Fruit fly (Drosophila melanogaster) whole organism, embryonic: Measurements from ENCODE around the gene ssp3.
A peak's percentile ranks its signal among the peaks of the same experiment; 100 is the strongest.

Source experiments
- Asciz ChIP-seq: fragments of 200-800 bp; sonication (Bioruptor generic); optimal IDR thresholded peaks from 2 replicates; lab custom pipeline; 2017; ENCODE audit warnings: missing biosample characterization, mild to moderate bottlenecking, missing genetic modification characterization, missing genetic modification reagents
- C15 ChIP-seq: fragments of 200-800 bp; sonication (Bioruptor generic); IDR thresholded peaks from 3 replicates; pipeline ENCODE4 v1.3.6; 2022; ENCODE audit warnings: missing biosample characterization, missing genetic modification characterization
- CG11093 ChIP-seq: fragments of 200-800 bp; sonication (Bioruptor generic); IDR thresholded peaks from 3 replicates; pipeline ENCODE4 v1.3.6; 2022; ENCODE audit warnings: missing biosample characterization, missing genetic modification characterization
- CG11504 ChIP-seq: fragments of 200-800 bp; sonication (Bioruptor generic); optimal IDR thresholded peaks from 3 replicates; lab custom pipeline; 2019; ENCODE audit warnings: missing biosample characterization, mild to moderate bottlenecking, missing genetic modification characterization, moderate library complexity
- CG12071 ChIP-seq: fragments of 200-800 bp; sonication (Bioruptor generic); optimal IDR thresholded peaks from 3 replicates; lab custom pipeline; 2018; ENCODE audit warnings: missing biosample characterization, mild to moderate bottlenecking, missing genetic modification characterization
- CG12659 ChIP-seq: fragments of 200-800 bp; sonication (Bioruptor generic); optimal IDR thresholded peaks from 3 replicates; lab custom pipeline; 2017; ENCODE audit warnings: mild to moderate bottlenecking, missing biosample characterization, missing genetic modification reagents, missing genetic modification characterization
- CG14441 ChIP-seq: fragments of 200-800 bp; sonication (Bioruptor generic); IDR thresholded peaks from 2 replicates; pipeline ENCODE4 v1.3.6; 2022; ENCODE audit warnings: missing biosample characterization, missing genetic modification characterization
- CG1603 ChIP-seq: fragments of 200-800 bp; sonication (Bioruptor generic); optimal IDR thresholded peaks from 2 replicates; lab custom pipeline; 2019; ENCODE audit warnings: missing biosample characterization, mild to moderate bottlenecking, missing genetic modification characterization, moderate library complexity
- CG17361 ChIP-seq: fragments of 200-800 bp; sonication (Bioruptor generic); IDR thresholded peaks from 3 replicates; pipeline ENCODE4 v1.3.6; 2022; ENCODE audit warnings: missing biosample characterization, missing genetic modification characterization
- CG18262 ChIP-seq: fragments of 200-800 bp; optimal IDR thresholded peaks from 3 replicates; lab custom pipeline; 2019; ENCODE audit warnings: missing biosample characterization, mild to moderate bottlenecking, missing genetic modification characterization, moderate library complexity
- CG1832 ChIP-seq: fragments of 200-800 bp; sonication (Bioruptor generic); optimal IDR thresholded peaks from 2 replicates; lab custom pipeline; 2017; ENCODE audit warnings: missing biosample characterization, mild to moderate bottlenecking, missing genetic modification characterization, inconsistent platforms
- CG30403 ChIP-seq: fragments of 200-800 bp; sonication (Bioruptor generic); optimal IDR thresholded peaks from 3 replicates; lab custom pipeline; 2016; ENCODE audit warnings: missing biosample characterization, missing genetic modification characterization
- CG34224 ChIP-seq: fragments of 200-800 bp; sonication (Bioruptor generic); IDR thresholded peaks from 3 replicates; pipeline ENCODE4 v1.3.6; 2022; ENCODE audit warnings: missing biosample characterization, missing genetic modification characterization; ENCODE audit not compliant: partially characterized antibody
- CG6765 ChIP-seq: fragments of 200-800 bp; sonication (Bioruptor generic); optimal IDR thresholded peaks from 3 replicates; lab custom pipeline; 2017; ENCODE audit warnings: missing biosample characterization, mild to moderate bottlenecking, missing genetic modification characterization
- CG8089 ChIP-seq: fragments of 200-800 bp; sonication (Bioruptor generic); optimal IDR thresholded peaks from 3 replicates; lab custom pipeline; 2016; ENCODE audit warnings: missing biosample characterization, missing genetic modification characterization
- CG8290 ChIP-seq, 3 experiments: fragments of 200-800 bp; sonication (Bioruptor generic); optimal IDR thresholded peaks; 2 replicates each; lab custom pipeline; 2016 to 2019; ENCODE audit warnings: missing biosample characterization in 3 of 3, missing genetic modification characterization in 3 of 3, mild to moderate bottlenecking in 2 of 3, moderate library complexity in 1 of 3
- CG8388 ChIP-seq: fragments of 200-800 bp; sonication (Bioruptor generic); optimal IDR thresholded peaks from 2 replicates; lab custom pipeline; 2019; ENCODE audit warnings: missing biosample characterization, mild to moderate bottlenecking, missing genetic modification characterization, moderate library complexity
- CG9437 ChIP-seq: fragments of 200-800 bp; sonication (Bioruptor generic); optimal IDR thresholded peaks from 2 replicates; lab custom pipeline; 2018; ENCODE audit warnings: missing biosample characterization, mild to moderate bottlenecking, missing genetic modification characterization
- CG9609 ChIP-seq: fragments of 200-800 bp; sonication (Bioruptor generic); optimal IDR thresholded peaks from 3 replicates; lab custom pipeline; 2016; ENCODE audit warnings: missing biosample characterization, missing genetic modification characterization
- CG9797 ChIP-seq: fragments of 200-800 bp; sonication (Bioruptor generic); optimal IDR thresholded peaks from 3 replicates; lab custom pipeline; 2018; ENCODE audit warnings: missing biosample characterization, mild to moderate bottlenecking, missing genetic modification characterization
- Camta ChIP-seq: fragments of 200-800 bp; sonication (Bioruptor generic); optimal IDR thresholded peaks from 2 replicates; lab custom pipeline; 2016; ENCODE audit warnings: missing biosample characterization, missing genetic modification characterization
- Dfd ChIP-seq, 2 experiments: fragments of >200 bp; optimal IDR thresholded peaks; 2 replicates each; lab custom pipeline; 2017; ENCODE audit warnings: missing biosample characterization in 2 of 2, missing genetic modification characterization in 2 of 2
- Ets65A ChIP-seq: fragments of 200-800 bp; sonication (Bioruptor generic); peaks from one replicate; lab custom pipeline; 2016; ENCODE audit warnings: missing biosample characterization, missing genetic modification characterization
- Fer1 ChIP-seq: fragments of 200-800 bp; sonication (Bioruptor generic); optimal IDR thresholded peaks from 2 replicates; lab custom pipeline; 2017; ENCODE audit warnings: missing biosample characterization, mild to moderate bottlenecking, missing genetic modification characterization
- Fer2 ChIP-seq: fragments of 200-800 bp; sonication (Bioruptor generic); optimal IDR thresholded peaks from 2 replicates; lab custom pipeline; 2018; ENCODE audit warnings: missing biosample characterization, mild to moderate bottlenecking, missing genetic modification characterization, moderate library complexity
- Fer3 ChIP-seq: fragments of 200-800 bp; sonication (Bioruptor generic); optimal IDR thresholded peaks from 2 replicates; lab custom pipeline; 2018; ENCODE audit warnings: missing biosample characterization, mild to moderate bottlenecking, missing genetic modification characterization, moderate library complexity
- Lhr ChIP-seq: fragments of 200-800 bp; sonication (Bioruptor generic); optimal IDR thresholded peaks from 3 replicates; lab custom pipeline; 2017; ENCODE audit warnings: mild to moderate bottlenecking, missing biosample characterization, missing genetic modification reagents, missing genetic modification characterization
- Mes4 ChIP-seq: fragments of 200-800 bp; sonication (Bioruptor generic); optimal IDR thresholded peaks from 2 replicates; lab custom pipeline; 2016; ENCODE audit warnings: missing biosample characterization, missing genetic modification characterization
- Sin3A ChIP-seq: fragments of >200 bp; optimal IDR thresholded peaks from 2 replicates; lab custom pipeline; 2018
- Six4 ChIP-seq: fragments of 200-800 bp; sonication (Bioruptor generic); optimal IDR thresholded peaks from 2 replicates; lab custom pipeline; 2016; ENCODE audit warnings: missing biosample characterization, missing genetic modification characterization
- Tbp ChIP-seq: fragments of >200 bp; optimal IDR thresholded peaks from 2 replicates; lab custom pipeline; 2018; ENCODE audit warnings: missing biosample characterization, missing genetic modification characterization
- Trl ChIP-seq, 3 experiments: fragments of >200 bp in 2 of 3; fragments of 200-800 bp in 1 of 3; sonication (Bioruptor generic) in 1 of 3; optimal IDR thresholded peaks; 2 replicates in 1 of 3; 3 replicates in 2 of 3; lab custom pipeline; 2016 to 2017; ENCODE audit warnings: missing biosample characterization in 1 of 3, missing genetic modification characterization in 1 of 3
- bowl ChIP-seq: fragments of 200-800 bp; sonication (Bioruptor generic); IDR thresholded peaks from 2 replicates; pipeline ENCODE4 v1.3.6; 2022; ENCODE audit warnings: missing biosample characterization, missing genetic modification characterization
- chn ChIP-seq: fragments of 200-800 bp; sonication (Bioruptor generic); optimal IDR thresholded peaks from 2 replicates; lab custom pipeline; 2016; ENCODE audit warnings: missing biosample characterization, missing genetic modification characterization
- dan ChIP-seq: fragments of 200-800 bp; sonication (Bioruptor generic); IDR thresholded peaks from 2 replicates; pipeline ENCODE4 v1.3.6; 2022; ENCODE audit warnings: missing biosample characterization, missing genetic modification characterization
- esg ChIP-seq: fragments of 200-800 bp; sonication (Bioruptor generic); conservative IDR thresholded peaks from 2 replicates; pipeline ENCODE4 v1.3.6; 2022; ENCODE audit warnings: missing biosample characterization, missing genetic modification characterization
- fd102C ChIP-seq: fragments of 200-800 bp; sonication (Bioruptor generic); optimal IDR thresholded peaks from 2 replicates; lab custom pipeline; 2018; ENCODE audit warnings: missing biosample characterization, mild to moderate bottlenecking, missing genetic modification characterization, moderate library complexity
- fd64A ChIP-seq: fragments of 200-800 bp; sonication (Bioruptor generic); optimal IDR thresholded peaks from 3 replicates; lab custom pipeline; 2018; ENCODE audit warnings: missing biosample characterization, mild to moderate bottlenecking, missing genetic modification characterization
- gfzf ChIP-seq: fragments of 200-800 bp; sonication (Bioruptor generic); optimal IDR thresholded peaks from 2 replicates; lab custom pipeline; 2016; ENCODE audit warnings: missing biosample characterization, mild to moderate bottlenecking, missing genetic modification characterization, moderate library complexity
- ken ChIP-seq: fragments of 200-800 bp; sonication (Bioruptor generic); IDR thresholded peaks from 3 replicates; pipeline ENCODE4 v1.3.6; 2022; ENCODE audit warnings: missing biosample characterization, missing genetic modification characterization
- luna ChIP-seq: fragments of 200-800 bp; sonication (Bioruptor generic); optimal IDR thresholded peaks from 2 replicates; lab custom pipeline; 2016; ENCODE audit warnings: missing biosample characterization, missing genetic modification characterization
- nerfin-1 ChIP-seq: fragments of 200-800 bp; sonication (Bioruptor generic); optimal IDR thresholded peaks from 3 replicates; lab custom pipeline; 2019; ENCODE audit warnings: missing biosample characterization, mild to moderate bottlenecking, missing genetic modification characterization, moderate library complexity
- odd ChIP-seq: fragments of 200-800 bp; sonication (Bioruptor generic); optimal IDR thresholded peaks from 2 replicates; lab custom pipeline; 2017; ENCODE audit warnings: missing biosample characterization, mild to moderate bottlenecking, missing genetic modification characterization
- onecut ChIP-seq: fragments of 200-800 bp; sonication (Bioruptor generic); IDR thresholded peaks from 2 replicates; pipeline ENCODE4 v1.3.6; 2022; ENCODE audit warnings: missing biosample characterization, missing genetic modification characterization
- peb ChIP-seq: fragments of 200-800 bp; sonication (Bioruptor generic); IDR thresholded peaks from 2 replicates; pipeline ENCODE4 v1.3.6; 2022; ENCODE audit warnings: missing biosample characterization, missing genetic modification characterization
- pnt ChIP-seq: fragments of 200-800 bp; sonication (Bioruptor generic); optimal IDR thresholded peaks from 3 replicates; lab custom pipeline; 2016; ENCODE audit warnings: missing biosample characterization, missing genetic modification characterization
- ro ChIP-seq: fragments of 200-800 bp; sonication (Bioruptor generic); IDR thresholded peaks from 2 replicates; pipeline ENCODE4 v1.3.6; 2022; ENCODE audit warnings: missing biosample characterization, missing genetic modification characterization
- scrt ChIP-seq: fragments of 200-800 bp; sonication (Bioruptor generic); optimal IDR thresholded peaks from 2 replicates; lab custom pipeline; 2018; ENCODE audit warnings: missing biosample characterization, mild to moderate bottlenecking, missing genetic modification characterization, moderate library complexity
- sisA ChIP-seq: fragments of 200-800 bp; sonication (Bioruptor generic); IDR thresholded peaks from 2 replicates; pipeline ENCODE4 v1.3.6; 2022; ENCODE audit warnings: missing biosample characterization, missing genetic modification characterization
- yki ChIP-seq: fragments of >200 bp; optimal IDR thresholded peaks from 3 replicates; lab custom pipeline; 2018
- z ChIP-seq: fragments of 200-800 bp; sonication (Bioruptor generic); IDR thresholded peaks from 3 replicates; pipeline ENCODE4 v1.3.6; 2022; ENCODE audit warnings: missing biosample characterization, missing genetic modification characterization
- zfh1 ChIP-seq: fragments of 200-800 bp; sonication (Bioruptor generic); IDR thresholded peaks from 3 replicates; pipeline ENCODE4 v1.3.6; 2022; ENCODE audit warnings: missing biosample characterization, missing genetic modification characterization

Gene ssp3

DNA sequence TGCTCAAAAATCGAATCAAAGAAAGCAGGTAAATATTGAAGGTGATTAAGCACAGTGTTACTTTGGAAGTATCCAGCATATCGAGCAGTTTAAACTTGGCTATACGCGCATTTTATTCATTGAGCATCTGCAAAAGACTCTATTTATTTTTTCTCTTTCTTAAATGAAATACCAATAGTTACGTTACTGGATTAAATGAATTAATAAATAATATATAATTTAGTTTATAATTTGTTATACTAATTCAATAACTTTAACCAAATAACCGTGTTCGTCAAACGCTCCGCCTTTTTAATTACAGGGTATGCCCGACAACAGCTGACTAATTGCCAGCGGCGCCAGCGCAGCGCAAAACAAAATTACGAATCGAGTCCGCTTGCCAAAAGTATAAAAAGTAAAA lies 23.1 kb upstream of the ssp3 start (continued):
- TF ChIP-seq Ets65A = no peak
- TF ChIP-seq zfh1 (GFP tag; lab: Robert Waterston, UW) = no peak
- TF ChIP-seq yki (lab: Kevin White, UChicago) = no peak
- no peak for TF ChIP-seq z (GFP tag; lab: Robert Waterston, UW)
- TF ChIP-seq Sin3A (lab: Kevin White, UChicago) = no peak
- no peak for TF ChIP-seq CG8290 (GFP tag; optimal IDR thresholded peaks at IDR 0.05; lab: Kevin White, UChicago)
- no peak for TF ChIP-seq CG8290 (tag; optimal IDR thresholded peaks at IDR 0.05; lab: Kevin White, UChicago)
- no peak for TF ChIP-seq chn (GFP tag; lab: Kevin White, UChicago)
- TF ChIP-seq CG1832 (GFP tag; lab: Kevin White, UChicago) = no peak
- TF ChIP-seq CG12659 = peak; percentile 36
- TF ChIP-seq Asciz (GFP tag; lab: Kevin White, UChicago) = no peak
- no peak for TF ChIP-seq Six4 (GFP tag; lab: Kevin White, UChicago)
- peak; percentile 13 for TF ChIP-seq scrt (GFP tag; lab: Kevin White, UChicago)
- TF ChIP-seq gfzf (GFP tag; lab: Kevin White, UChicago) = no peak
- no peak for TF ChIP-seq Dfd (GFP tag; optimal IDR thresholded peaks at IDR 0.05; lab: Kevin White, UChicago)
- no peak for TF ChIP-seq Fer2 (tag; lab: Kevin White, UChicago)
- no peak for TF ChIP-seq CG12071 (GFP tag; lab: Kevin White, UChicago)
- TF ChIP-seq sisA (GFP tag; lab: Robert Waterston, UW) = no peak
- TF ChIP-seq CG18262 (tag; lab: Kevin White, UChicago) = no peak
- no peak for TF ChIP-seq CG8388 (GFP tag; lab: Kevin White, UChicago)
- TF ChIP-seq CG8089 = no peak
- no peak for TF ChIP-seq odd (GFP tag; lab: Kevin White, UChicago)
- TF ChIP-seq nerfin-1 (tag; lab: Kevin White, UChicago) = no peak
- no peak for TF ChIP-seq bowl (GFP tag; lab: Robert Waterston, UW)
- TF ChIP-seq luna (GFP tag; lab: Kevin White, UChicago) = no peak
- TF ChIP-seq pnt (GFP tag; lab: Kevin White, UChicago) = no peak
- 0 out of 3 replicates have a peak, but pooled peaks have one; percentile 14 for TF ChIP-seq ken (GFP tag; lab: Robert Waterston, UW)
- TF ChIP-seq Lhr = no peak
- TF ChIP-seq CG9437 (GFP tag; lab: Kevin White, UChicago) = no peak
- TF ChIP-seq Camta (GFP tag; lab: Kevin White, UChicago) = no peak
- peak; percentile 40; the same call in 1 of the 2 replicates for TF ChIP-seq esg
- TF ChIP-seq Trl (optimal IDR thresholded peaks at IDR 0.05; lab: Kevin White, UChicago) = no peak
- no peak for TF ChIP-seq Trl (GFP tag; optimal IDR thresholded peaks at IDR 0.05; lab: Kevin White, UChicago)
- TF ChIP-seq Mes4 (GFP tag; lab: Kevin White, UChicago) = no peak
- TF ChIP-seq dan (GFP tag; lab: Robert Waterston, UW) = no peak
- TF ChIP-seq CG11504 (tag; lab: Kevin White, UChicago) = peak; percentile 36
- 0 out of 3 replicates have a peak, but pooled peaks have one; percentile 45 for TF ChIP-seq C15
- no peak for TF ChIP-seq peb (GFP tag; lab: Robert Waterston, UW)
- TF ChIP-seq CG34224 (GFP tag; lab: Robert Waterston, UW) = no peak
- peak; percentile 46; the same call in 1 of the 2 replicates for TF ChIP-seq CG14441 (GFP tag; lab: Robert Waterston, UW)
- no peak for TF ChIP-seq ro
- TF ChIP-seq Tbp (GFP tag; lab: Kevin White, UChicago) = no peak
- TF ChIP-seq Fer3 (tag; lab: Kevin White, UChicago) = peak; percentile 67
- no peak for TF ChIP-seq CG17361 (GFP tag; lab: Robert Waterston, UW)
- TF ChIP-seq CG1603 (tag; lab: Kevin White, UChicago) = no peak
- TF ChIP-seq CG9797 (GFP tag; lab: Kevin White, UChicago) = no peak
- no peak for TF ChIP-seq fd64A (GFP tag; lab: Kevin White, UChicago)
- TF ChIP-seq CG30403 = peak; percentile 3
- peak; percentile 61 for TF ChIP-seq CG6765 (GFP tag; lab: Kevin White, UChicago)
- TF ChIP-seq CG11093 (GFP tag; lab: Robert Waterston, UW) = no peak
- peak; percentile 66 for TF ChIP-seq Fer1
- TF ChIP-seq CG9609 (GFP tag; lab: Kevin White, UChicago) = no peak
- TF ChIP-seq onecut (GFP tag; lab: Robert Waterston, UW) = no peak
- TF ChIP-seq fd102C (GFP tag; lab: Kevin White, UChicago) = no peak
